Worm (Caenorhabditis elegans) whole organism, midembryonic: Measurements from ENCODE around the gene T03G6.3.
A peak's percentile ranks its signal among the peaks of the same experiment; 100 is the strongest.

Experiments
- T22C8.4 ChIP-seq: fragments of 200-800 bp; sonication (Bioruptor generic); IDR thresholded peaks from 2 replicates; pipeline ENCODE4 v1.3.6; 2022; ENCODE audit warnings: missing genetic modification characterization, missing compliant biosample characterization
- cog-1 ChIP-seq: sonication (generic microtip); optimal IDR thresholded peaks from 2 replicates; lab custom pipeline; 2016; ENCODE audit warnings: missing genetic modification characterization, missing compliant biosample characterization
- flt-1 ChIP-seq: fragments of 200-800 bp; sonication (Bioruptor generic); IDR thresholded peaks from 2 replicates; pipeline ENCODE4 v1.3.6; 2022; ENCODE audit warnings: missing genetic modification characterization, missing compliant biosample characterization
- klf-2 ChIP-seq: fragments of 200-800 bp; sonication (Bioruptor generic); conservative IDR thresholded peaks from 2 replicates; pipeline ENCODE4 v1.3.6; 2022; ENCODE audit warnings: missing genetic modification reagents, missing genetic modification characterization, missing compliant biosample characterization
- med-1 ChIP-seq: sonication (generic microtip); optimal IDR thresholded peaks from 2 replicates; lab custom pipeline; 2017; ENCODE audit warnings: missing genetic modification characterization, mild to moderate bottlenecking, missing compliant biosample characterization, antibody characterized with exemption, missing genetic modification reagents; ENCODE audit not compliant: insufficient read depth
- ref-1 ChIP-seq: fragments of 200-800 bp; sonication (Bioruptor generic); conservative IDR thresholded peaks from 2 replicates; pipeline ENCODE4 v1.3.6; 2022; ENCODE audit warnings: missing genetic modification reagents, missing genetic modification characterization, missing compliant biosample characterization
- tab-1 ChIP-seq: fragments of 200-800 bp; sonication (Bioruptor generic); IDR thresholded peaks from 2 replicates; pipeline ENCODE4 v1.3.6; 2022; ENCODE audit warnings: missing genetic modification characterization, missing compliant biosample characterization
- ztf-23 ChIP-seq: fragments of 200-800 bp; sonication (Bioruptor generic); IDR thresholded peaks from 2 replicates; pipeline ENCODE4 v1.3.6; 2022; ENCODE audit warnings: missing genetic modification reagents, missing genetic modification characterization, missing compliant biosample characterization
- ztf-29 ChIP-seq: fragments of 200-800 bp; sonication (Bioruptor generic); IDR thresholded peaks from 2 replicates; pipeline ENCODE4 v1.3.6; 2022; ENCODE audit warnings: missing genetic modification reagents, missing genetic modification characterization, missing compliant biosample characterization

T03G6.3 gene

DNA sequence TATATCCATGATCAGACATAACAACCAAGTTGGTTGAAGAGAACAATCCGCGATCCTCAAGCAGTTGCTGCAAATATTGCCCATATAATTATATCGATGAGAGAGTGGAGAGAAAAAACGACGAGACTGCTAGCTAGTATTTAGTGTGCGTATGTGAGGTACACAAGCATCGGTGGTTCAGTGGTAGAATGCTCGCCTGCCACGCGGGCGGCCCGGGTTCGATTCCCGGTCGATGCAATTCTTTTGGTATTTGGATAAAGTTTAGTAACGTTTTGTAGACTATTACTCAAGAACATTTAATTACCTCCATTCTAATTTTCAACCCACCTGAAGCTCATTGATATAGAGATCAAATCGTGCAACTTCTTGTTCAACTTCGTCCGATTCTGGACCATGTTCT lies 2.4 kb downstream of the T03G6.3 start:
- TF ChIP-seq flt-1 (GFP tag; lab: Robert Waterston, UW) (peak; percentile 96), ztf-29 (GFP tag; lab: Robert Waterston, UW) (peak; percentile 82), tab-1 (GFP tag; lab: Robert Waterston, UW) (peak; percentile 93), ref-1 (peak; percentile 79), klf-2 (GFP tag; lab: Robert Waterston, UW) (peak; percentile 84), cog-1 (tag; lab: Kevin White, UChicago) (peak; percentile 21), ztf-23 (GFP tag; lab: Robert Waterston, UW) (peak; percentile 91), med-1 (peak; percentile 3), T22C8.4 (peak; percentile 88)

DNA sequence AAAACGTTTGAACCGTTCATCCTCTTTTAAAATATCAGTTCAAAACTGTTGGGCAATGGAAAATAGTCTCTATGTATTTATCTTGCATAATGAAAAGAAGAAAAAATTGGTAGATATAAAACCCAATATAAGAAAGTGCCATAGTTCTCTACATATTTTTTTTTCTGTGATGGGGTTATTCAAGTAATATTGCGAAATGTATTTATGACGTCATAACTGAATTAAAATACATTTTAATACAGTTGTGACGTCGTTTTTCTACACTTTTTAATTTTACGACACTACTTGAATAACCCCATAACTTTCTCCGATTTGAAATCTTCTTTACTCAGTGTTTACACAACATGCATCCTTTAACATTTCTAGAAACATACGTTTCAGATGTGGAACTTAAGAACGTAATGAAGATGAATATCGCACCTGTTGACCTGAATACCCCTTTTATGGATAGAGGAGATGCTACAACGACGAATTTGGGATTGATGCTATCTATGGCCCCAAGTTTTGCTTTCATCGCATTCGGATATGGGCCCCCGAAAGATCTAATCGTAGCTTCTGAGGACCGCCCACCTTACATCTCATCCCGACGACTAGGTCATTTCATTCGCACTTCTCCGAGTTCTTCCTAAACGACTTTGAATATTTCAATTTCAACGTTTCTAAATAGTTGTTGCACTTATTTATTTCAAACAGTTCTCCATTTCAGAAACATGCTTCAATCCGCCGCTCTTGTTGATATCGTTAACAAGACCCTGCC lies 7.8 kb downstream of the T03G6.3 start, which contains the start of gene T03G6.1:
TSS of gene T03G6.1 (plus strand) at position 707 of the 757 bp plus-strand sequence.
- TF ChIP-seq tab-1 (GFP tag; lab: Robert Waterston, UW) (no peak), ztf-23 (GFP tag; lab: Robert Waterston, UW) (no peak), flt-1 (GFP tag; lab: Robert Waterston, UW) (no peak), med-1 (no peak)

DNA sequence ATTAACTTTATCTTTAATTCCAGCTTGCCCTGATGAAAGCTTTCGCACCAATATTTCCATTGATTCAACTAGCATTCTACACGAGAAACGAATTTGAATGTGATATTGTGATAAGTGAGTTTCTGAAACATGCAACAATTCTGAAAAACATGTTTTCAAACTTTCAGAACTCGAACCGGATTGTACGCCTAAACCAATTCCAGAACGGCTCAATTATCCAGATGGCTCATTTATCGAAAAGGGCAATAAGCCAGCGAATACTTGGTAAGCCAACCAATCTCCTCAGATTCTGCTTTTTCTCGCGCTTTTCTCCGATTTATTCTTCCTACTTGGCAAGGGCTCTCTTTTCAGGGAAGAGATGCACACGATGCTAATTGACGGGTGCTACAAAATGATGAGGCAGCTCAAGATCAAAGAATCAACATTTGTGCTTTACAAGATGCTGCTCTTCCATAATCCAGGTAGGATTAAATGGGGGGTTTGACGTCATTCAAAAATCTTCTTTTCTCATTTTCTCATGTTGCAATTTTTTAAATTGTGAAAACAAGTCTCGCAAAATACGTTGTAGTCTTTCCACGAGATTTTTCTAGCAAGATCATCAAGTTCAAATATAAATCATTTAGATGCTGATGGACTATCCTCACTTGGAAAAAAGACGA lies 11.0 kb downstream of the T03G6.3 start:
- TF ChIP-seq flt-1 (GFP tag; lab: Robert Waterston, UW) (no peak), T22C8.4 (no peak), ref-1 (no peak), tab-1 (GFP tag; lab: Robert Waterston, UW) (no peak), ztf-29 (GFP tag; lab: Robert Waterston, UW) (no peak), klf-2 (GFP tag; lab: Robert Waterston, UW) (no peak), med-1 (no peak), cog-1 (tag; lab: Kevin White, UChicago) (no peak), ztf-23 (GFP tag; lab: Robert Waterston, UW) (no peak)

DNA sequence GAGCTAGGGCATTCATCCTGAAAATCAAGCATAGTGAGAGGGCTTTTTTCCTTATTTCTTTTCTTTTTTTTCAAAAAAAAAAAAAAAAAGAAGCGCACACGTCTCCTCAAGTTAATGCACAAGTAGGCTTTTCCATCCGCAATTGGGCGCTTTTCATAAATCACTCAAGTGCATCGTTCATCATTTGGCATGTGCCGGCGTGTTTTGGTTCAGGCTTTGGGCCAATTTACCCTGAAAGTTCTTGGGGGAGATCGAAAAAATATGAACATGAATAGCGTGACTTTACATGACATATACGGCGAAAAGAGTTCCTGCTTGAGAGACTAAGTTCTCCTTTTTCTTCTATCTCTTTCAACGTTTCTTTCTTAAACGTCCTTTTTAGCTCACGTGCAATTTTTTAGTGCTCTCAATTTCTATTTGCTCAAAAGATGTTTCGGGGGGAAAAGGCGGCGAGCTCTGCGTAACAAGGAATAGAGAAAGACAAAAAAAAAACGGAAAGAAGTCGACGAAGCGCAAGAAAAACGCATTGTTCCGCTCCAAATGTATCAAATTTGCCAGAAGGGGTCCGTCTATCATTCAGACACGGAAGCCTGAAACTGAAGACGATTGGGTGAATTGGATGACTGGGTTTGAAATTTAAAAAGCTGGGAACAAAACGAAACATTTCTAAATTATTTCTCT lies 14.4 kb downstream of the T03G6.3 start:
- no peak for TF ChIP-seq ztf-23 (GFP tag; lab: Robert Waterston, UW)
- TF ChIP-seq klf-2 (GFP tag; lab: Robert Waterston, UW): no peak
- TF ChIP-seq ztf-29 (GFP tag; lab: Robert Waterston, UW): no peak
- no peak for TF ChIP-seq flt-1 (GFP tag; lab: Robert Waterston, UW)
- TF ChIP-seq med-1: no peak
- no peak for TF ChIP-seq ref-1
- TF ChIP-seq cog-1 (tag; lab: Kevin White, UChicago): no peak
- TF ChIP-seq tab-1 (GFP tag; lab: Robert Waterston, UW): no peak

DNA sequence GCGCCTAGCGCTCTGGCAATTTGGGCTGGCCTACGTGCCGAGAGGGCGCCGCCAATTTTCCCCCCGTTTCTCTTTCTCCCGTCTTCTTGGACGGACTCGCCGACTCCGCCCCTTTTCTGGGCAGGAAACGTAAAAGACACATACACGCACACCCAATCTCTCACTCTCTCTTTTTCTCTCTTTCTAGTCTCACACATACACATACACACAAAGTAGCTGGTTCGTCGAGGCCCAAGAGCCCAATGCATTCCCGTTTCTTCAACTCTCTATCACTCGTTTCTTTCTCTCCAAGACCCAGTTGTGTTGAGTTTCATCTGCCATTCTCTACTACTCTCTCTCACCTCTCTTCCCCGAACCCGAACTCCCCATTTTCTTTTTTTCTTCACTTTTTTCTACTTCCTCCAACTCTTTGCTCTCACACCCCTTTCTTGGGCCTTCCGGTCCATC lies 16.7 kb downstream of the T03G6.3 start:
- TF ChIP-seq ref-1: no peak
- TF ChIP-seq tab-1 (GFP tag; lab: Robert Waterston, UW): 0 out of 2 replicates have a peak, but pooled peaks have one; percentile 9

DNA sequence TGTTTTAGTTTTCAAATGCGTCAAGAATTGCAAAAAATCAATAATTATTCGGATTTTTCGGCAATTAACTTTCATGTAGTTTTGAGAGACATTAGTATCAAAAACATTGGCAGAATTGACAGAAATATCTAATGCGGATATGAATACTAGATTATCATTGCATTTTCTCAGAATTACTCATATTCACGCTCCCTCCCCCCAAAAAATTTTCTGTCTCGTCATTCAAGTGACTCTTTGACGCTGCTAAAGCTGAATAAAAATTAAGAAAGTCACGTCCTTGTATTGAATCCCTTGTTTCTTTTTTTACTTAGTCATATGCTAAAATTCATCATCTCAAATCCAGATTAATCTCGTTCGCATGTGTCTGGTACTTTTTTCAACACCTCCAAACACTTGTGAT lies 18.9 kb downstream of the T03G6.3 start:
- TF ChIP-seq med-1 (no peak), ztf-23 (GFP tag; lab: Robert Waterston, UW) (no peak), tab-1 (GFP tag; lab: Robert Waterston, UW) (no peak), cog-1 (tag; lab: Kevin White, UChicago) (no peak), klf-2 (GFP tag; lab: Robert Waterston, UW) (no peak), ztf-29 (GFP tag; lab: Robert Waterston, UW) (no peak), flt-1 (GFP tag; lab: Robert Waterston, UW) (no peak), T22C8.4 (no peak), ref-1 (no peak)

DNA sequence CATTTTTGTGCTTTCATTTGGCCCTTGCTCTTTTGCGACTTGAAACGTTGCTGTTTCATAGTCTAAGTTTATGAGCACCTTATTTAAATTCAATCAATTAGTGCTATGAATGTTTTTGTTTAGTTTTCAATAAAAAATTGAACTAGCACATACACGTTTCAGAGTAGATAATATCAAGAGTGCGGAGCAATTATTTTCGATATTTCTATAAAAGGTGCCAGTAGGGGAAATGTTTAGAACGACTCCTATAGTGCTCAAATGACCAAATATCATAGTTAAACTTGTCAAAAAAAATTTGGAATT lies 19.8 kb downstream of the T03G6.3 start:
- no peak for TF ChIP-seq T22C8.4
- TF ChIP-seq med-1: no peak
- TF ChIP-seq flt-1 (GFP tag; lab: Robert Waterston, UW): no peak
- TF ChIP-seq klf-2 (GFP tag; lab: Robert Waterston, UW): no peak
- TF ChIP-seq ztf-29 (GFP tag; lab: Robert Waterston, UW): no peak
- no peak for TF ChIP-seq ref-1
- TF ChIP-seq tab-1 (GFP tag; lab: Robert Waterston, UW): no peak
- TF ChIP-seq ztf-23 (GFP tag; lab: Robert Waterston, UW): no peak

DNA sequence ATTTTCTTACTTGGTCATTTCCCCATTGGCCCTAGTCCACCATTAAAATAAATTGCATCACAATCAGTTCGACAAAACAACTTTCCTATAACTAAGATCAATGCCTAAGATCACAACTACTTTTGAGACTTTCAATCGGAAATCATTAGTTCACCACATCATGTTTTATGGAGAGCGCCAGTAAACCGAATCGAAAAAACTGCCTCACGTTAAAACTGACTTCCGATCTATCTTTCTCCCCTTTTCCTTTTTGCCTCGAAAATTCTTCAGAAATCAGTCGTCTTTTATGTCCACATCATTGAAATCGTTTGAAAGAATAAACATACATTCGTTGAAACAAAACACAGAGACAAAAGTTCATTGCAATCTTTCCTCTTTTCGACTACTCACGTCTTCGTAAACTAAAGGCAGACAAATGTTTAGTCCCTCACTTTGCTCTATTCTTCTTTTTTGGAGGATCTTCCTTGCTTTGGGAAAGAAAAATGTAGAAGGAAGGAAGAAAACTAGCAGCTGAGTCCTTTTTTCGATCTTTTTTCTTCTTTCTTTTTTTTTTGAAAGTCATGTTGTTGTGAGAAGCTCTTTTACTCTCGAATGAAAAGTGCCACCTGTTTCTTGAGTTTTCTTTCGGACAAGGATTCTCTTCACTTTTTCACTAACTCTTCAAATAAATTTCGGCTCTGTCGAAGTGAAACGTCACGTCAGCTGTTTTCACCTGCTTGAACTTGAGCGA lies 20.3 kb downstream of the T03G6.3 start:
- TF ChIP-seq ztf-23 (GFP tag; lab: Robert Waterston, UW): no peak
- no peak for TF ChIP-seq ref-1
- no peak for TF ChIP-seq klf-2 (GFP tag; lab: Robert Waterston, UW)
- no peak for TF ChIP-seq cog-1 (tag; lab: Kevin White, UChicago)
- TF ChIP-seq flt-1 (GFP tag; lab: Robert Waterston, UW): no peak
- no peak for TF ChIP-seq tab-1 (GFP tag; lab: Robert Waterston, UW)
- TF ChIP-seq med-1: no peak
- no peak for TF ChIP-seq ztf-29 (GFP tag; lab: Robert Waterston, UW)
- no peak for TF ChIP-seq T22C8.4

DNA sequence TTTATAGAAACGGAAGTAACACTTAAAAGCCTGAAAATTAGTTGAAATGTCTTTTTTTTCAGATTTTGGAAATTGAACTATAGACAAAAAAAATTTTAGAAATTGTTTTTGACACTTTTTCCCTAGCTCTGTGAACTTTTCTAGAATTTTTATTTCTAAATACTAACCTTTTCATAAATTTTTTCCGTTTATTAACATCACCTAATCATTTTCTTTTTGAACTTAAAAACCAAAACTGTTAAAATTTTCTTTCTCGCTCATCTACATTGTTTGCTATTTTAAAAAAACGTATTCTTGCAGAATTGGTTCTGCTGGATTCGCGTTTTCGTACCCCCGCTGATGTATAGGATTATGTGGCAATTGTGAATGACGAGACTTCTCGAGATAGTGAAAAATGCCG lies 21.8 kb downstream of the T03G6.3 start, which contains the start of the genes nhr-40 and T03G6.7:
TSS of gene nhr-40 (plus strand) at position 301 of the 400 bp plus-strand sequence.
TSS of gene T03G6.7 (plus strand) at position 337 of the 400 bp plus-strand sequence.
- TF ChIP-seq med-1: no peak
- TF ChIP-seq tab-1 (GFP tag; lab: Robert Waterston, UW): no peak
- TF ChIP-seq T22C8.4: no peak
- no peak for TF ChIP-seq cog-1 (tag; lab: Kevin White, UChicago)
- TF ChIP-seq klf-2 (GFP tag; lab: Robert Waterston, UW): no peak
- no peak for TF ChIP-seq ztf-29 (GFP tag; lab: Robert Waterston, UW)
- no peak for TF ChIP-seq flt-1 (GFP tag; lab: Robert Waterston, UW)
- TF ChIP-seq ref-1: no peak
- TF ChIP-seq ztf-23 (GFP tag; lab: Robert Waterston, UW): no peak
